Fruit fly (Drosophila melanogaster) Kc167 (cell line): ENCODE data around the gene CG9231.

Source experiments
- Myc ChIP-seq: fragments of >200 bp; optimal IDR thresholded peaks from 2 replicates; lab custom pipeline; 2017; ENCODE audit warnings: missing external identifiers
- Sin3A ChIP-seq: fragments of >200 bp; optimal IDR thresholded peaks from 2 replicates; lab custom pipeline; 2018; ENCODE audit warnings: missing external identifiers
- h ChIP-seq: fragments of >200 bp; optimal IDR thresholded peaks from 3 replicates; lab custom pipeline; 2018; ENCODE audit warnings: missing external identifiers
- insv ChIP-seq: fragments of >200 bp; optimal IDR thresholded peaks from 3 replicates; lab custom pipeline; 2018; ENCODE audit warnings: missing external identifiers
- psq ChIP-seq: fragments of >200 bp; optimal IDR thresholded peaks from 2 replicates; lab custom pipeline; 2017; ENCODE audit warnings: missing external identifiers
- ttk ChIP-seq: sonication (Bioruptor generic); optimal IDR thresholded peaks from 2 replicates; lab custom pipeline; 2017; ENCODE audit warnings: missing external identifiers

DNA sequence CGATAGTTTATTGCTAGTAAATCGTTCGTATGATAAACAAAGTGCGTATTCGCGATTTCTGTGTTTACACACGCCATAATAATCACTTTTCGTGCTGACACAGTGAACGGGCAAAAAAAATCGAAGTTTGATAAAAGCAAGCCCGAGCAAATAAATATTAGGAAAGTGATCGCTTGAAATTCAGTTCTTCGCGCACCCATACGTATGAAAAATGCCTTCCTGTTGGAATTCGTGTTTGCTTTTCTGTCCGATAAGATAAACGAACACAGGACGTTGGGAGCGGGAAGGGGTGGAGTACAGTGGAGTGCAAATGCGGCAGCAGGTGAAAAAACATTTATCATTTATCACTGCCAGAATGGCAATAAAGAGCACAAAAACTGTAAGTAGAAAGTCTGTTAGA, 44.9 kb upstream of the CG9231 start:
- no peak for TF ChIP-seq Sin3A (lab: Kevin White, UChicago)
- TF ChIP-seq insv (lab: Kevin White, UChicago) = no peak
- no peak for TF ChIP-seq Myc (lab: Kevin White, UChicago)
- TF ChIP-seq psq (lab: Kevin White, UChicago) = no peak
- no peak for TF ChIP-seq ttk (lab: Kevin White, UChicago)
- TF ChIP-seq h (lab: Kevin White, UChicago) = no peak
